Fruit fly (Drosophila melanogaster): Measurements from ENCODE around the gene CG13926.
A peak's percentile ranks its signal among the peaks of the same experiment; 100 is the strongest.

The CG13926 gene

DNA sequence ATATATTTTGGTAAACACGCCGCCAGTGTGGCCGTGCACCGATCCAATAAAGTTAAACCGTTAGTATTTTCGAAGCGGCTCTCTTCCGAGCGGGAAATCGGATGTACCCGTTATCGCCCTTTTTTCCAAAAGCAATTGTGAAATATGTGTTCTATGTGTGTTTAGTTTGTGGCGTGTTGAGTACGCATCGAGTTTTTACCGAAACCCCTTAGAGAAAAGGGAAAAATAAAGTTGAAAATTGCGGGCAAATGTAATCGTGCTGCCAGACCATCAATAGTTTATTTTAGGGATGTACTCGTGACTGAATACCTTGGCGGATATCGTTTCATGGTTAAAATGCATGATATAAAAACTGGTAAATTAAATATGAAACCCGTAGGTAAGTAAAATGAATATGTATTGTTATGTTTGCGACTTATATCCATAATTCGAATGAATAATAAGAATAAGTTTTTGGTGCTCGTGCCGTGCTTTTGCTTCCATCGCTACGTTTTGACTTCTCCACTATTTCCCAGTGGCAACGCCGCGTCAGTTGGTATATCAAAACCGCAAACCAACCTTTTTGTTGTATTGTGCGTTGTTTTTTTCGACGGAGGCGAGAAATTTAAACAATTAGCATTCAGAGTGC lies 21.3 kb upstream of the CG13926 start, which contains the start of the genes Mettl2 and Bgb:
Mettl2 (minus strand) TSS at position 51 of the 628 bp plus-strand sequence.
Bgb (plus strand) TSS at position 527 of the 628 bp plus-strand sequence.
- TF ChIP-seq CG8478 (optimal IDR thresholded peaks at IDR 0.05), result no peak
- peak in 1 of 2 experiments; percentile 13 for TF ChIP-seq CTCF (optimal IDR thresholded peaks at IDR 0.05)

DNA sequence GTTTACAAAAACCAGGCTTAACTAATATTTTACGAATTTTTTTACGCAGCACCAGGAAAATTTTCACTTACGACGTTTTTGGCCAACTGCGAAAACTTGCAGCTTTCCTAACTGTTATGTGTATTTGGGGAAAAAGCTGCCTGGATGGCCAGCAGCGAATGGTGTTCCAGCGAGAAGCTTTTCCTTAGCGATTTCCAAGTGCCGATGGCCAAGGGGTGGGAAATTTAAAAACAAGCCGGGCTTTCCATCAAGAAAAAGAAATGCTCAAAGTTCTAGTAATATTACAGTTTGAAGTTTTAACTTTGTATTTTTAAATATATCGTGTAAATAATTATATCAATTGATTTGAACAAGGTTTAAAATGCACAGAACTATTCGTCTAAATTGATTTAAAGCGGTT lies 19.7 kb upstream of the CG13926 start, which contains the start of gene nSyb:
nSyb (minus strand) TSS at position 101 of the 400 bp plus-strand sequence.
- TF ChIP-seq CTCF (optimal IDR thresholded peaks at IDR 0.05), result no peak
- no peak for TF ChIP-seq CG8478 (optimal IDR thresholded peaks at IDR 0.05)

DNA sequence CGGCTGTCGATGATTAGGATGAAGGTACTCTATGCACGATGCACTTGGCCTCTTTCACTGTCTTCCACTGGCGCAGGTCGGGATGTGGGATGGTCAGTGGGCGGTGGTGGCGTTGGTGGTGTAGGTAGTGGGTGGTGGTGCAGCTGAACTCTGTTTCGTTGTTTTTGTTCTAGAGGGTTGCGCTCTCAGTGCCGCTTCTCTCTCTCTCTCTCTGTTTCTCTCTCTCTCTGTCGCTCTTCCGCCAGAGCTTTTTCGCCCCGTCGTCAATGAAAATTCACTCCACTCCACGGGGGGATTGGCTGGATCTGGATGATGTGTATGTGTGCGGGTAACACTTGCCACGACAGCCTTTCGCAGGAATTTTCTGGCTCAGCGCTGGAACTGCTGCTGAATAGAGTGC lies 18.9 kb upstream of the CG13926 start:
- TF ChIP-seq CG8478 (optimal IDR thresholded peaks at IDR 0.05) (no peak), CTCF (optimal IDR thresholded peaks at IDR 0.05) (no peak)

DNA sequence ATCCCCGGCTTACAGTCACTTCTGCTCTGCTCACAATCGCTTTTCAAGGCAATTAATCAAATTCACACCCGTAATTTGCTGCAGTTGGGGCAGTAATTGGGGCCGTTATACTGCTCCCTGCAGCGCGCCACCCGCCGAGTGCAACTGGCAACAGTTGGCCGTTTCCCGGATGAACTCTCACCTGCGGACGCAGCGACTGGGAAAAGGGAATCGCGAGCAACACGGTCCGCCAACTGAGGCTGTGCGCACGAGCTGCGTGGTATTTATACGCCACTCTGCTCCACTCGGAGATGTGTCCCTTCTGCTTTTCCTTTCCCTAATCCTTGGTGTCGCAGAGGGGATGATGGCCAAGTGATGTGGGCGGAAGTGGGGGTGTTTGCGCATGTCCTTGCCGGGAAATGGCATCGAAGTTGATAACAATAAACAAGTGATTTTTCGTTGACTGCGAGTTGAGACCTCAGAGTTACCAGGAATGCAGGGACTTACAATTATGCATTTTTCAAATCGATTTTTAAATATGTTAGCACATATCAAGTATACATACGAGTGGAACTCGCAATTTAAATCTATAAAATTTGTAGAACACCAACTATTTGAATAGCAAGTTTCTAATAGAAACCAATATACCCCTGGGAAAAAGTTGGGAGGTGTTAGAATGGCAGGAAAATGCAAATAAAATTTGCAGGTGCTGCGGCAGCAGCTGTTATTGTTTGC lies 11.3 kb upstream of the CG13926 start, which contains the start of gene GC:
GC (minus strand) TSS at position 238 of the 714 bp plus-strand sequence.
- TF ChIP-seq CG8478 (optimal IDR thresholded peaks at IDR 0.05) (no peak), CTCF (optimal IDR thresholded peaks at IDR 0.05) (no peak)

DNA sequence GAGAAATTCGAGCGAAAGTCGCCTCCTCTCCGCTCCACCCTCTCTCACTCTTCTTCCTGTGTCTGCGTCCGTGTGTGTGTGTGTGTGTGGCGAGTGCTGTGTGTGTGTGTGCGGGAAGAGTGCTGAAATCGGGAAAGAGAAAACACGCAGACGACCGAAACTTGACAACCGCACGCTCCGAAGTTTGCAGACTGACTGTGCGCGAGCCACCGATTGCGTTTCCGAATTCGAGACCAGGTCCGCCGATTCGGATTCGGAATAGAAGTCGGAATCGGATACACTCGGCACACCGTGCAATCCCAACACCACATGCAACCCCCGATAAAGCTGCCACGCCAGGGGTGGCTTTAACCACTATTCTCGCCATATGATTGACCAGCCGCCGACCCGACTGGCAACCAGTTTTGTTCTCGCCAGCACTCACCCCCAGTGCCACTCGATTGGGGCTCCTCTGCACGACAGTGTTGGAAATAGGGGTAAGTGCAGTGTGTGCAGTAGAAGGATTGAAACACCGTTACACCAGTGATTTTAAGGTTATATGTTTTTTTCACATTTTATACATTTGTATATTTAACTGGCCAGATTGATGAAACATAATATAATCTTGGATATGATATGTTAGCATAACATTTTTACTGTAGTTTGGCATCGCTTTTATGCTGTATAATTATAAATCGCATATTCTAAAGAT lies 10.4 kb upstream of the CG13926 start, which contains the start of gene CG13928:
CG13928 (minus strand) TSS at position 202 of the 691 bp plus-strand sequence.
- TF ChIP-seq CTCF (optimal IDR thresholded peaks at IDR 0.05) (no peak), CG8478 (optimal IDR thresholded peaks at IDR 0.05) (no peak)

DNA sequence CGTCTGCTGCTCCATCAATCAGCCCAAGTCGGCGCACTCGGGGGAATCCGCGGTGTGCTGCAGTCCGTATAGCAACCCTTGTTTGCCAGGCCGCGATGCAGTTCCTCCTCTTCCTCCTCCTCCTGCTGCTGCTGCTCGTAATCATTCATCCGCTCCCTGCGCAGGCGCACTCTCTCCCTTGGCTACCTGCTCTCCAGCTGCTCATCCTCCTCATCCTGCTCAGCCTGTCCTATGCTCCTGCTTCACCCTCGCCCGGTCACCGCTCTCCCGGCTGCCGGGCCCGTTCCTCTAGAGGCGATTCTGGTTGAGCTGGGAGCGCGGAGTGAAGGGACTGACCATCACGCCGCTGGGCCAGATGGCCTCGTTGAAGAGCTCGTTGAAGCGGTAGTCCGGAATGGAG lies 9.0 kb upstream of the CG13926 start:
- TF ChIP-seq CTCF (optimal IDR thresholded peaks at IDR 0.05) (no peak), CG8478 (optimal IDR thresholded peaks at IDR 0.05) (no peak)

DNA sequence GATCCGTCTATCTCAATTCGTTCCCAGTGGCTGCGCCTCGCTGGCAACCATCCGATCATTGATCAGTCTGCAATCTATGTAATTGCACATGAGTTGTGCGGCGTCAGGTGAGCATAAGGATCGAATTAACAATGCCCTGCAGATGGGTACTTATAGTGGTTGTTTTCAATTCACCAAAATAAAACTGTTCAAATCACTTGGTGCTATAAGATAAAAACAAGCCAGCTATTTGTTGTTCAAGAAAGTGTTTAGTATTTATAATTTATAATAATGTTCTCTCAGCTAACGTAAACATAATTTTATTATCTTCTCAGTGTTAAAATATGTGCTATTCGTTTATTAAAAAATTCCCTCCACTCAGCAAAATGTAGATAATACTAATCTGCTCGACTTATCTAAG lies 2.3 kb downstream of the CG13926 start, which contains the start of gene CG12105:
CG12105 (minus strand) TSS at position 101 of the 400 bp plus-strand sequence.
- TF ChIP-seq CG8478 (optimal IDR thresholded peaks at IDR 0.05) (no peak), CTCF (optimal IDR thresholded peaks at IDR 0.05) (no peak)

DNA sequence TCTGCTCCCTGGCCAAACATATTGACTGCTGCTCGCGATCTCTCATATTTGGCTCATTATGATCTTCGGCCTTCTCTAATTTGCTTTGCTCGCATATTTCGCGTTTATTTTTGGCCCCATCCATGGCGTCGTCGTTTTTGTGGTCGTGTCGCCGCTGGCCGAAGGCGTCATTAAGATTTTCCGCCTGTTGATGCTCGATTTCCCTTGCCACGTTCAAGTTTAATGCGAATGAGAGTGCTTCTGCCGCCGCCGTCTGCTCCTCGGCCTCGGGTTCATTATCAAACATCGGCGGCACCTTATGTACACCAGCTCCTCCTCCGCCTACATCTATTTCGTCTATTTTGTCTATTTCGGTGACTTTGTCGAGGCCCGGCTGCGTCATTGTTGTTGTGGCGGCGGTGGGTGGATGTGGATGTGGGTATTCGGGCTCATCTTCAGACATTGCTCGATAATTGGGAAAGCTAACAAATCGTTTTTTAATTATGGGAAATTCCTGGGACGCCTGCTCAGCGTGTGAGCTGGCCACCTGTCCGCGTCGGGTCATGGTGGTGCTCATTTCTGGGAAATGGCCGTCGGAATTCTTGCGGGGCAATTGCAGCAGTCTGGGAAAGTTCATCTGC lies 3.4 kb downstream of the CG13926 start:
- TF ChIP-seq CG8478 (optimal IDR thresholded peaks at IDR 0.05) (no peak), CTCF (optimal IDR thresholded peaks at IDR 0.05) (no peak)

DNA sequence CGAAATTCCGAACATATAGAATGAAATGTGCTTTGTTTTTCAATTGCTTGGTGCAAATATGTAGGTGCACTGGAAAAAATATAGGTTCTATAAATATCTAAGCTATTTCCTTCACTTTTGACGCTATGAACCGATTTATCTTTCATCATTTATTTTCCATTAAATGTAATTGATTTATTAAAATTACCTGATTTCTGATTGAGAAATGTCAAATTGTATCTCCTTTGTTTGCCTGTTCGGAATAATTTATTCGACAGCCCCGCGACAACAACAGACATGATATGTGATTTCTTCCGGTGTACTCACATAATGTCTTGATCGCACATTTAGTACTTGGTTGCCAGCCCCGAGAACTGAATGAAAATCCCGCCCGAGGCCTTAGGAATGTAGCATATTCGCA lies 8.3 kb downstream of the CG13926 start:
- TF ChIP-seq CG8478 (optimal IDR thresholded peaks at IDR 0.05) (no peak), CTCF (optimal IDR thresholded peaks at IDR 0.05) (no peak)

DNA sequence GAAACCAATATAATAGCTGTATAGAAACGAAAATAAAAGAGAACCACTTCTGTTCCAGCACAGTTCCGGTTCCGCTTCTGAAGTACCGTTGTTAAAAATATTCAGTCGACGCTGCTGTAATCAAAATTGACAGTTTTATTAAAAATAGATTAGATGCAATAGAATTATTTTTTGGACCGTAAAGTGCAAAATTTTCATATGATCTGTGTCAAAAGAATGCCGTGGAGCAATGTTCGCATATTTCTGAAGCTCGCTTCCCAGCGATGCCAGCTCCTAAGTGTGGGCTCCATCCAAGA lies 15.2 kb downstream of the CG13926 start, which contains the start of the genes CG18170 and CG33791:
CG18170 (plus strand) TSS at position 122 of the 296 bp plus-strand sequence.
CG33791 (plus strand) TSS at position 122 of the 296 bp plus-strand sequence.
- TF ChIP-seq CG8478 (optimal IDR thresholded peaks at IDR 0.05) (no peak), CTCF (optimal IDR thresholded peaks at IDR 0.05) (no peak)

DNA sequence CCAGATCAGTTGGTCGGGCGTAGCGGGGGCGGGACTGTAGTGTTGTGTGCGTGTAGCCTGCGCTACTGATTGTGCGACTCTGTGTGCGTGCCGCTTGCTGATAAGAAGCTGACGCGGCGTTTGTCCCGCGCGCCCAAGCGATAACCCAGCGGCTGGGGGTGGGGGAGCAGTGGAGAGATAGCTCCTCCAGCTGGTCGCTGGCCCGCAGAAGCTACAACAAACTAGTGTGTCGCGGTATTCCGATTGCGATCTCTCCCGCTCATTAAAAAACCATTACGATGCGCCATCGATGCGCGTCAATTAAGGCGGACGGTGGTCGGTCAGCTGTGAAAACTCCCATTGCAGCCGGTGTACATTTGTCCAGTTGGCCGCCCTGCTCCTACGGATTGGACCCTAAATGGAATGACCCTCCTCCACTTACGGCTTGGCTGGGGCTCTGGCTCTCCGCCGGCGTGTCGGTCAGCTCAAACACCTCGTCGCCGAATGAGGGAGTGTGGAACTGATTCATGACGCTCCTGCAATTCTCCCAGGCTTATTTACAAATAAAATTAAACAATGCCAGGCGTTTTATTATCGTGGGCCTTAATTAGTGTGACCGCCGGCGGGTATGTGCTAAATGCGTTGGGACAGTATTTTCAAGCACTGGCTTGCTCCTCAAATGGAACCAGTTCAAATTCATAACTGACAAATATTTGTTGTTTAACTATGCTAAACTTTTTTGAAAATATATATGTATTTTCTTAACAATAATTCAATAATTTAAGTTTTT lies 15.7 kb downstream of the CG13926 start, which contains the start of gene CG12104:
CG12104 (minus strand) TSS at position 611 of the 769 bp plus-strand sequence.
- TF ChIP-seq CG8478 (optimal IDR thresholded peaks at IDR 0.05) (no peak), CTCF (optimal IDR thresholded peaks at IDR 0.05) (no peak)

DNA sequence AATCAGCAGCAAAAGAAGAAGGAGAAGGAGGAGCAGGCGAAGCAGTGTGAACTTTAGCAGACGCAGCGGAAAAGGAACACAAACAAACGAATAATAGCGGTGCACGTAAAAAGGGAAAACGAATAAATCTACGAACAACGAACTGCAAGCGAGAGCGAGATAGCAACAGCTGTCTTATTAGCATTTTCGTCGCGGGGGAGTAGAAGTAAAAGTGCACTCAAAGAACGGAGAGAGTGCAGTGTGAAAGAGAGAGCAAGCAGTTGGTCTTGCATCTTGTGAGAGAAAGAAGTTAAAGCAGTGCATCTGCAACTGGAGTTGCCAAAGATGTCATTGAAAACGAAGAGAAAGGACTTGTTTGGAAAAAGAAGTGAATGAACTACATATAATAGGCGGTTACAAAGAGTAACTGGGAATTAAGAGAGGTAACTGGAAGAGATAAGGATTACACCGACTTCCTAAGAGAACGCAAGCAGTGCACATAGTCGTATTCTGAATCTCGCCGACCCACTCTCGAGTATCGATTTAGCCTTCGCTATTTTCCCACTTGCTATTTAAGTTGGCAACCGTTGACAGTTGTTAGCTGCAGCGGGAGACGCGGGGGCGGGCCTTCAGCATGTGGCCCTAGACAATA lies 25.0 kb downstream of the CG13926 start:
- TF ChIP-seq CG8478 (optimal IDR thresholded peaks at IDR 0.05), result no peak
- TF ChIP-seq CTCF (optimal IDR thresholded peaks at IDR 0.05), result no peak

DNA sequence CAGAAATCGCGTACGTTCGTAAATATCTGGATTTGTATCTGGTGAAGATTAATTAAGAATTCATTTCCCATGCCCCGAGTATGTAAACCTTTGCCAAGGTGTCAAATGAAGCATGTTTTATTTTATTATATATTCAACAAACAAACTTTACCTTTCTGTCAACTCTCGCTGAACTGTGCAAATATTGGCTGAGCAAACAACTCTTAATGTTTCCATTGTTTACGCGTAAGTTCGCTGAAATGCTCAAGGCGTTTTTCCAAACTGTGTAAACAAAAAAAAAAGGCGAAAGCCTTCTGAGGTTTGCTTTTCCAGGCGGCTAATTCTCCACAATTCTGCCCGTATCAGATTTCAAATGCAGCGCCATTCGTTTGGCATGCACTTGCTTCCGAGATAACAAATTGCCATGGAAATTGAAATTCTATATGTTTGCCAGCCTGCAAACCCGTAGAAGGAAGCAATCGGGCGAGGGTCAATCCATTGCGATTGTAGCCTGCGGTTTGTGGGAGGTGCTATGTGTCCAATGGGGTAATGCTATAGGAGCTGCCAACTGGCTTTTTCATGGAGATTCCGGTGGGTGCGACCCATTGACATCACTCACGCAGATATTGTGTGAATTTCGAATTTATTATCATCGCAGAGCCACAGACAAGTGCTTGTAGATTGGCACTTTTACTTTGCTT lies 26.1 kb downstream of the CG13926 start:
- no peak for TF ChIP-seq CTCF (optimal IDR thresholded peaks at IDR 0.05)

All from S2 (cell line).